Fruit fly (Drosophila melanogaster) whole organism, embryonic: ENCODE results near the gene CanB.

Experiments used
- Antp ChIP-seq: fragments of 200-800 bp; sonication (Bioruptor generic); optimal IDR thresholded peaks from 3 replicates; lab custom pipeline; 2016; ENCODE audit warnings: missing biosample characterization, missing genetic modification characterization
- B-H1 ChIP-seq: fragments of 200-800 bp; sonication (Bioruptor generic); IDR thresholded peaks from 3 replicates; pipeline ENCODE4 v1.3.6; 2022; ENCODE audit warnings: missing biosample characterization, missing genetic modification characterization
- CG10147 ChIP-seq: fragments of 200-800 bp; sonication (Bioruptor generic); optimal IDR thresholded peaks from 2 replicates; lab custom pipeline; 2019; ENCODE audit warnings: missing biosample characterization, mild to moderate bottlenecking, missing genetic modification characterization, moderate library complexity
- CG1024 ChIP-seq: fragments of 200-800 bp; sonication (Bioruptor generic); IDR thresholded peaks from 2 replicates; pipeline ENCODE4 v1.3.6; 2022; ENCODE audit warnings: missing biosample characterization, missing genetic modification characterization
- CG11696 ChIP-seq: fragments of 200-800 bp; sonication (Bioruptor generic); IDR thresholded peaks from 2 replicates; pipeline ENCODE4 v1.3.6; 2022; ENCODE audit warnings: missing biosample characterization, missing genetic modification characterization
- CG13424 ChIP-seq: fragments of 200-800 bp; sonication (Bioruptor generic); optimal IDR thresholded peaks from 2 replicates; lab custom pipeline; 2019; ENCODE audit warnings: missing biosample characterization, mild to moderate bottlenecking, missing genetic modification characterization, moderate library complexity
- CG13775 ChIP-seq: fragments of 200-800 bp; sonication (Bioruptor generic); optimal IDR thresholded peaks from 3 replicates; lab custom pipeline; 2017; ENCODE audit warnings: missing biosample characterization, mild to moderate bottlenecking, missing genetic modification characterization
- CG14860 ChIP-seq: fragments of 200-800 bp; sonication (Bioruptor generic); IDR thresholded peaks from 3 replicates; pipeline ENCODE4 v1.3.6; 2022; ENCODE audit warnings: missing biosample characterization, missing genetic modification characterization; ENCODE audit not compliant: partially characterized antibody
- CG15269 ChIP-seq: fragments of 200-800 bp; sonication (Bioruptor generic); optimal IDR thresholded peaks from 2 replicates; lab custom pipeline; 2018; ENCODE audit warnings: missing biosample characterization, mild to moderate bottlenecking, missing genetic modification characterization, moderate library complexity
- CG2120 ChIP-seq: fragments of 200-800 bp; sonication (Bioruptor generic); optimal IDR thresholded peaks from 3 replicates; lab custom pipeline; 2016; ENCODE audit warnings: missing biosample characterization, missing genetic modification characterization
- CG2875 ChIP-seq: fragments of 200-800 bp; sonication (Bioruptor generic); optimal IDR thresholded peaks from 2 replicates; lab custom pipeline; 2017; ENCODE audit warnings: missing biosample characterization, mild to moderate bottlenecking, missing genetic modification characterization, missing genetic modification reagents
- CG33213 ChIP-seq: fragments of 200-800 bp; sonication (Bioruptor generic); optimal IDR thresholded peaks from 3 replicates; lab custom pipeline; 2016; ENCODE audit warnings: missing biosample characterization, missing genetic modification characterization
- CG3838 ChIP-seq: fragments of 200-800 bp; sonication (Bioruptor generic); optimal IDR thresholded peaks from 3 replicates; lab custom pipeline; 2016; ENCODE audit warnings: missing biosample characterization, missing genetic modification characterization
- CG6272 ChIP-seq: fragments of 200-800 bp; sonication (Bioruptor generic); IDR thresholded peaks from 2 replicates; pipeline ENCODE4 v1.3.6; 2022; ENCODE audit warnings: missing biosample characterization, missing genetic modification characterization
- CG6765 ChIP-seq: fragments of 200-800 bp; sonication (Bioruptor generic); optimal IDR thresholded peaks from 3 replicates; lab custom pipeline; 2017; ENCODE audit warnings: missing biosample characterization, mild to moderate bottlenecking, missing genetic modification characterization
- CG7357 ChIP-seq: fragments of 200-800 bp; sonication (Bioruptor generic); IDR thresholded peaks from 3 replicates; pipeline ENCODE4 v1.3.6; 2022; ENCODE audit warnings: missing biosample characterization, missing genetic modification characterization
- CG7372 ChIP-seq: fragments of 200-800 bp; sonication (Bioruptor generic); IDR thresholded peaks from 2 replicates; pipeline ENCODE4 v1.3.6; 2022; ENCODE audit warnings: missing biosample characterization, missing genetic modification characterization
- CG9215 ChIP-seq: fragments of 200-800 bp; sonication (Bioruptor generic); IDR thresholded peaks from 2 replicates; pipeline ENCODE4 v1.3.6; 2022; ENCODE audit warnings: missing biosample characterization, missing genetic modification characterization
- CTCF ChIP-seq: fragments of 200-800 bp; sonication (Bioruptor generic); optimal IDR thresholded peaks from 2 replicates; lab custom pipeline; 2017; ENCODE audit warnings: missing biosample characterization, mild to moderate bottlenecking, missing genetic modification characterization, moderate library complexity
- Doc3 ChIP-seq: fragments of 200-800 bp; sonication (Bioruptor generic); IDR thresholded peaks from 3 replicates; pipeline ENCODE4 v1.3.6; 2022; ENCODE audit warnings: missing biosample characterization, missing genetic modification characterization; ENCODE audit not compliant: partially characterized antibody
- H2.0 ChIP-seq: fragments of 200-800 bp; sonication (Bioruptor generic); IDR thresholded peaks from 2 replicates; pipeline ENCODE4 v1.3.6; 2022; ENCODE audit warnings: missing biosample characterization, missing genetic modification characterization
- Max ChIP-seq: fragments of 200-800 bp; sonication (Bioruptor generic); optimal IDR thresholded peaks from 2 replicates; lab custom pipeline; 2016; ENCODE audit warnings: missing biosample characterization, mild to moderate bottlenecking, missing genetic modification characterization
- Opbp ChIP-seq: fragments of 200-800 bp; sonication (Bioruptor generic); IDR thresholded peaks from 3 replicates; pipeline ENCODE4 v1.3.6; 2022; ENCODE audit warnings: missing biosample characterization, missing genetic modification characterization; ENCODE audit not compliant: partially characterized antibody
- Usf ChIP-seq: fragments of 200-800 bp; sonication (Bioruptor generic); optimal IDR thresholded peaks from 2 replicates; lab custom pipeline; 2017; ENCODE audit warnings: missing genotype, missing biosample characterization, missing genetic modification characterization
- Xbp1 ChIP-seq: fragments of 200-800 bp; sonication (Bioruptor generic); optimal IDR thresholded peaks from 3 replicates; lab custom pipeline; 2016; ENCODE audit warnings: missing biosample characterization, mild to moderate bottlenecking, missing genetic modification characterization
- ac ChIP-seq: fragments of 200-800 bp; sonication (Bioruptor generic); optimal IDR thresholded peaks from 3 replicates; lab custom pipeline; 2017; ENCODE audit warnings: missing biosample characterization, mild to moderate bottlenecking, missing genetic modification characterization
- bsh ChIP-seq, 2 experiments: fragments of 200-800 bp; sonication (Bioruptor generic); optimal IDR thresholded peaks; 2 replicates each; lab custom pipeline; 2017 to 2018; ENCODE audit warnings: mild to moderate bottlenecking in 2 of 2, missing biosample characterization in 2 of 2, missing genetic modification characterization in 2 of 2, moderate library complexity in 1 of 2
- caup ChIP-seq: fragments of 200-800 bp; sonication (Bioruptor generic); optimal IDR thresholded peaks from 3 replicates; lab custom pipeline; 2017; ENCODE audit warnings: missing biosample characterization, mild to moderate bottlenecking, missing genetic modification characterization, moderate library complexity; ENCODE audit not compliant: severe bottlenecking
- disco-r ChIP-seq: fragments of 200-800 bp; sonication (Bioruptor generic); optimal IDR thresholded peaks from 2 replicates; lab custom pipeline; 2016; ENCODE audit warnings: missing biosample characterization, missing genetic modification characterization
- dysf ChIP-seq: fragments of 200-800 bp; sonication (Bioruptor generic); IDR thresholded peaks from 3 replicates; pipeline ENCODE4 v1.3.6; 2022; ENCODE audit warnings: missing biosample characterization, missing genetic modification characterization
- eve ChIP-seq, 2 experiments: fragments of >200 bp; optimal IDR thresholded peaks; 2 replicates each; lab custom pipeline; 2017; ENCODE audit warnings: missing biosample characterization in 2 of 2, missing genetic modification characterization in 2 of 2
- eyg ChIP-seq: fragments of 200-800 bp; sonication (Bioruptor generic); optimal IDR thresholded peaks from 3 replicates; lab custom pipeline; 2016; ENCODE audit warnings: missing biosample characterization, missing genetic modification characterization
- fd102C ChIP-seq: fragments of 200-800 bp; sonication (Bioruptor generic); optimal IDR thresholded peaks from 2 replicates; lab custom pipeline; 2018; ENCODE audit warnings: missing biosample characterization, mild to moderate bottlenecking, missing genetic modification characterization, moderate library complexity
- gcm2 ChIP-seq: fragments of 200-800 bp; sonication (Bioruptor generic); optimal IDR thresholded peaks from 2 replicates; lab custom pipeline; 2016; ENCODE audit warnings: missing biosample characterization, missing genetic modification characterization
- her ChIP-seq: fragments of 200-800 bp; sonication (Bioruptor generic); optimal IDR thresholded peaks from 2 replicates; lab custom pipeline; 2016; ENCODE audit warnings: missing biosample characterization, missing genetic modification characterization
- hkb ChIP-seq, 2 experiments: fragments of 200-800 bp in 1 of 2; fragments of >200 bp in 1 of 2; sonication (Bioruptor generic) in 1 of 2; IDR thresholded peaks in 1 of 2; optimal IDR thresholded peaks in 1 of 2; 2 replicates each; pipeline versions ENCODE4 v1.3.6 to Lab custom; 2017 to 2022; ENCODE audit warnings: missing biosample characterization in 1 of 2, missing genetic modification characterization in 1 of 2
- lilli ChIP-seq: fragments of 200-800 bp; sonication (Bioruptor generic); optimal IDR thresholded peaks from 3 replicates; lab custom pipeline; 2016; ENCODE audit warnings: missing biosample characterization, missing genetic modification characterization
- maf-S ChIP-seq: fragments of 200-800 bp; sonication (Bioruptor generic); optimal IDR thresholded peaks from 2 replicates; lab custom pipeline; 2016; ENCODE audit warnings: missing biosample characterization, missing genetic modification characterization
- nom ChIP-seq: fragments of 200-800 bp; sonication (Bioruptor generic); optimal IDR thresholded peaks from 2 replicates; lab custom pipeline; 2017; ENCODE audit warnings: missing biosample characterization, missing genetic modification characterization, mild to moderate bottlenecking, moderate library complexity, missing genetic modification reagents
- pan ChIP-seq, 4 experiments: fragments of >200 bp in 3 of 4; fragments of 200-800 bp in 1 of 4; sonication (Bioruptor generic) in 1 of 4; optimal IDR thresholded peaks in 3 of 4; IDR thresholded peaks in 1 of 4; 2 replicates each; pipeline versions ENCODE4 v1.3.6 to Lab custom; 2017 to 2022; ENCODE audit warnings: missing biosample characterization in 2 of 4, missing genetic modification characterization in 2 of 4, mixed read lengths in 1 of 4
- peb ChIP-seq: fragments of 200-800 bp; sonication (Bioruptor generic); IDR thresholded peaks from 2 replicates; pipeline ENCODE4 v1.3.6; 2022; ENCODE audit warnings: missing biosample characterization, missing genetic modification characterization
- schlank ChIP-seq: fragments of 200-800 bp; sonication (Bioruptor generic); optimal IDR thresholded peaks from 2 replicates; lab custom pipeline; 2018; ENCODE audit warnings: missing biosample characterization, mild to moderate bottlenecking, missing genetic modification characterization
- shn ChIP-seq: fragments of 200-800 bp; sonication (Bioruptor generic); optimal IDR thresholded peaks from 3 replicates; lab custom pipeline; 2016; ENCODE audit warnings: missing biosample characterization, missing genetic modification characterization
- sima ChIP-seq: fragments of 200-800 bp; sonication (Bioruptor generic); optimal IDR thresholded peaks from 2 replicates; lab custom pipeline; 2016; ENCODE audit warnings: missing biosample characterization, missing genetic modification characterization
- sr ChIP-seq: fragments of 200-800 bp; sonication (Bioruptor generic); IDR thresholded peaks from 3 replicates; pipeline ENCODE4 v1.3.6; 2022; ENCODE audit warnings: missing biosample characterization, missing genetic modification characterization
- ttk ChIP-seq: fragments of 200-800 bp; sonication (Bioruptor generic); IDR thresholded peaks from 2 replicates; pipeline ENCODE4 v2.1.2; 2022; ENCODE audit warnings: missing biosample characterization, missing genetic modification characterization
- usp ChIP-seq: fragments of >200 bp; optimal IDR thresholded peaks from 2 replicates; lab custom pipeline; 2017; ENCODE audit warnings: missing biosample characterization, missing genetic modification characterization
- wek ChIP-seq: fragments of 200-800 bp; sonication (Bioruptor generic); optimal IDR thresholded peaks from 3 replicates; lab custom pipeline; 2018; ENCODE audit warnings: missing biosample characterization, mild to moderate bottlenecking, missing genetic modification characterization, moderate library complexity
- zfh2 ChIP-seq: fragments of 200-800 bp; sonication (Bioruptor generic); optimal IDR thresholded peaks from 2 replicates; lab custom pipeline; 2016; ENCODE audit warnings: missing biosample characterization, missing genetic modification characterization

The CanB gene

dm6 chrX:5311838-5312339 lies 20.4 kb upstream of the CanB start, which contains the start of the genes TrxT and dhd (continued):
- TF ChIP-seq bsh (GFP tag; optimal IDR thresholded peaks at IDR 0.05; lab: Kevin White, UChicago) (peak in 1 of 2 experiments; percentile 26), sima (GFP tag; lab: Kevin White, UChicago) (no peak), CG14860 (GFP tag; lab: Robert Waterston, UW) (no peak), peb (GFP tag; lab: Robert Waterston, UW) (0 out of 2 replicates have a peak, but pooled peaks have one; percentile 16), maf-S (GFP tag; lab: Kevin White, UChicago) (no peak), CG10147 (GFP tag; lab: Kevin White, UChicago) (no peak), pan (optimal IDR thresholded peaks at IDR 0.05; lab: Kevin White, UChicago) (no peak), pan (GFP tag; optimal IDR thresholded peaks at IDR 0.05 in 1 of 2, IDR thresholded peaks at IDR 0.05 in 1 of 2) (peak in 1 of 2 experiments; percentile 58), ttk (no peak), Doc3 (GFP tag; lab: Robert Waterston, UW) (peak; percentile 42; the same call in 1 of the 3 replicates), Xbp1 (GFP tag; lab: Kevin White, UChicago) (peak; percentile 31), wek (GFP tag; lab: Kevin White, UChicago) (no peak), CG3838 (GFP tag; lab: Kevin White, UChicago) (no peak), CG13424 (tag; lab: Kevin White, UChicago) (peak; percentile 6), schlank (tag; lab: Kevin White, UChicago) (peak; percentile 19), CG33213 (GFP tag; lab: Kevin White, UChicago) (peak; percentile 74), ac (GFP tag; lab: Kevin White, UChicago) (no peak), Opbp (GFP tag; lab: Robert Waterston, UW) (peak; percentile 64; the same call in 2 of the 3 replicates), lilli (GFP tag; lab: Kevin White, UChicago) (no peak), CG13775 (peak; percentile 20), CG1024 (GFP tag; lab: Robert Waterston, UW) (0 out of 2 replicates have a peak, but pooled peaks have one; percentile 38), nom (peak; percentile 27), CG11696 (no peak), shn (GFP tag; lab: Kevin White, UChicago) (no peak), usp (GFP tag; lab: Kevin White, UChicago) (no peak), CG2875 (GFP tag; lab: Kevin White, UChicago) (no peak), eyg (GFP tag; lab: Kevin White, UChicago) (no peak), CG9215 (no peak), CG7372 (GFP tag; lab: Robert Waterston, UW) (no peak), sr (0 out of 3 replicates have a peak, but pooled peaks have one; percentile 52), gcm2 (GFP tag; lab: Kevin White, UChicago) (no peak), Max (GFP tag; lab: Kevin White, UChicago) (peak; percentile 6), CTCF (GFP tag; lab: Kevin White, UChicago) (no peak), caup (GFP tag; lab: Kevin White, UChicago) (peak; percentile 50), fd102C (GFP tag; lab: Kevin White, UChicago) (no peak), CG2120 (peak; percentile 40), eve (GFP tag; optimal IDR thresholded peaks at IDR 0.05; lab: Kevin White, UChicago) (no peak), dysf (0 out of 3 replicates have a peak, but pooled peaks have one; percentile 29), CG7357 (GFP tag; lab: Robert Waterston, UW) (no peak), hkb (optimal IDR thresholded peaks at IDR 0.05; lab: Kevin White, UChicago) (no peak), hkb (GFP tag; IDR thresholded peaks at IDR 0.05; lab: Robert Waterston, UW) (peak; percentile 40; the same call in 1 of the 2 replicates), H2.0 (GFP tag; lab: Robert Waterston, UW) (0 out of 2 replicates have a peak, but pooled peaks have one; percentile 20), B-H1 (no peak), zfh2 (GFP tag; lab: Kevin White, UChicago) (no peak), Usf (GFP tag; lab: Kevin White, UChicago) (no peak), her (peak; percentile 7), CG6272 (peak; percentile 17; the same call in 1 of the 2 replicates), CG6765 (GFP tag; lab: Kevin White, UChicago) (peak; percentile 36), Antp (GFP tag; lab: Kevin White, UChicago) (peak; percentile 37), CG15269 (tag; lab: Kevin White, UChicago) (no peak), disco-r (GFP tag; lab: Kevin White, UChicago) (no peak)
